Worm (Caenorhabditis elegans): ENCODE results near the gene rpl-39.
A peak's percentile ranks its signal among the peaks of the same experiment; 100 is the strongest.

Gene rpl-39

ce11 chrV:7749708-7750107 lies 26.2 kb downstream of the rpl-39 start:
- TF ChIP-seq ztf-4 (tag; optimal IDR thresholded peaks at IDR 0.05) (no peak), elt-3 (tag; optimal IDR thresholded peaks at IDR 0.05) (no peak), lin-39 (tag; optimal IDR thresholded peaks at IDR 0.05) (no peak)

ce11 chrV:7747987-7748607 lies 27.8 kb downstream of the rpl-39 start:
- TF ChIP-seq skn-1 (tag; optimal IDR thresholded peaks at IDR 0.05) (no peak), egl-27 (tag; optimal IDR thresholded peaks at IDR 0.05) (no peak), mml-1 (tag; optimal IDR thresholded peaks at IDR 0.05) (no peak), sea-2 (GFP tag; optimal IDR thresholded peaks at IDR 0.05) (no peak), nhr-28 (tag; optimal IDR thresholded peaks at IDR 0.05) (no peak), nhr-23 (tag; optimal IDR thresholded peaks at IDR 0.05) (no peak), ceh-16 (tag; optimal IDR thresholded peaks at IDR 0.05) (no peak), hmg-11 (tag; optimal IDR thresholded peaks at IDR 0.05) (no peak), elt-3 (tag; optimal IDR thresholded peaks at IDR 0.05) (no peak), aly-2 (tag; optimal IDR thresholded peaks at IDR 0.05) (no peak)

ce11 chrV:7747132-7747531 lies 28.7 kb downstream of the rpl-39 start:
- TF ChIP-seq ceh-9 (tag; optimal IDR thresholded peaks at IDR 0.05) (no peak), tbx-2 (tag; optimal IDR thresholded peaks at IDR 0.05) (no peak)

DNA sequence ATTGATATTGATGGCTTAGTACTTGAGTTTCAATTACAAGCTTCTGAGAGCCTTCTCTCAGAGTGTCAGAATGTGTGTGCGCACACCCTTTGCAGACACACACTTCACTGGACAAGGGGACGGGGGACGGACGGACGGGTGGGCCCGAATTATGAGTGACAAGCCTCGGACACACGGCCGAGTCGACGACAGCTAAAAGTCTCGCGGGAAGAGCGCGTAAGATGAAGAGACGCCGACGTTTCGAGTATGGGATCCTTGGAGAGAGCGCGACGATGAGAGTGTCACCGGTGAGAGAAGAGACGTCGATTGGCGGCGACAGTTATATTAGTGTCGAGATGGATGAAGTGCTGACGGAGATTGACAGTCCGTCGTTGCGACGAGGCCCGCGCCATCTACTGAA lies 30.0 kb downstream of the rpl-39 start:
- TF ChIP-seq jun-1 (tag; optimal IDR thresholded peaks at IDR 0.05) (no peak), unc-62 (GFP tag; optimal IDR thresholded peaks at IDR 0.05) (peak; percentile 63)

DNA sequence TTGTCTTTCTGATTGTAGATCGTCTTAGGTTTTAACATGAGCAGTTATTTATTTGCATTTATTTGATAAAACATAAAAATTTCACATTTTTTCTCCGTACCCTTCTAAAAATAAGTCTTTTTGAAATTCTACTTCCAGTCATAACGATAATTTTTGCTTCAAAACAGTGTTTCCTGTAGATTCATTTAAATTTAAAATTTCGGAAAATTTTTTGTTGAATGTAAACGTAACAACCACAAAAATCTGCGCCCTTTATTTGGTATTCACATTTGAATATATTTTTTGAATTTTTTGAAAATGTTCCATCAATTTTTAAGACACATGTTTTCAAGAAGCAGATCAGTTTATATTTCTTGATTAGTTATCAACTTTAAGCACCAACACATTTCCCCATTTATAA lies 30.5 kb downstream of the rpl-39 start:
- TF ChIP-seq hmg-11 (tag; optimal IDR thresholded peaks at IDR 0.05) = no peak
- TF ChIP-seq fkh-10 (GFP tag; optimal IDR thresholded peaks at IDR 0.05) = no peak
- TF ChIP-seq sea-2 (GFP tag; optimal IDR thresholded peaks at IDR 0.05) = no peak
- TF ChIP-seq egl-5 (tag; optimal IDR thresholded peaks at IDR 0.05) = no peak
- TF ChIP-seq nhr-76 (tag; optimal IDR thresholded peaks at IDR 0.05) = no peak
- TF ChIP-seq mdl-1 (tag; optimal IDR thresholded peaks at IDR 0.05) = no peak

DNA sequence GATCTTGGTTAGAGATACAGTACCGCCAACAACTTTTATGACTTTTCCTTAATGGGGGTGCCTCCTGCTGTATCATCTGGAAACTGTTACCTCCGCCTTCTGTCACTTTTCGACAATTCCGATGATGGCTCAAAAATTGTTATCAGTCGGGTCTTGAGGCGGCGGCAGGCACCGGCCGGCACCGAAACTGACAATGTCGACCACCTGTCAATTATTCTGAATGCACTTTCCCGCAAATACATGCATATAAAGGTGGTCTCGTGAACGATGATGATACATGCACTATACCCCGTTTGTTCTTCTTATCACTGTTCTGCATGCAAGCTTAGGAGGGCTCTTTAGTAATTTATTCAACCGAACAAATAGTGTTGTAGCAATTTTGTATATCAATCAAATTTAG lies 31.8 kb downstream of the rpl-39 start:
- TF ChIP-seq fkh-10 (GFP tag; optimal IDR thresholded peaks at IDR 0.05) = no peak
- TF ChIP-seq elt-2 (tag; optimal IDR thresholded peaks at IDR 0.05) = peak; percentile 98

- TF ChIP-seq pqm-1 (tag; optimal IDR thresholded peaks at IDR 0.05) (no peak), eor-1 (tag; optimal IDR thresholded peaks at IDR 0.05) (no peak)
These were observed 33.4 kb downstream of the rpl-39 start, which contains the start of gene fbxl-5 for ce11 chrV:7742485-7742959. TSS of gene fbxl-5 (plus strand) at chrV:7742909.

- TF ChIP-seq aly-2 (tag; optimal IDR thresholded peaks at IDR 0.05) (no peak), hmg-11 (tag; optimal IDR thresholded peaks at IDR 0.05) (no peak), mdl-1 (tag; optimal IDR thresholded peaks at IDR 0.05) (no peak), lin-39 (tag; optimal IDR thresholded peaks at IDR 0.05) (no peak), nhr-25 (tag; optimal IDR thresholded peaks at IDR 0.05) (no peak), pha-4 (tag; optimal IDR thresholded peaks at IDR 0.05) (no peak), nhr-28 (tag; optimal IDR thresholded peaks at IDR 0.05) (no peak), ztf-4 (tag; optimal IDR thresholded peaks at IDR 0.05) (no peak), ceh-28 (tag; optimal IDR thresholded peaks at IDR 0.05) (no peak), nhr-77 (tag; optimal IDR thresholded peaks at IDR 0.05) (no peak), ceh-16 (tag; optimal IDR thresholded peaks at IDR 0.05) (no peak), nhr-67 (tag; optimal IDR thresholded peaks at IDR 0.05) (no peak)
These were observed 34.0 kb downstream of the rpl-39 start for ce11 chrV:7741918-7742317.
